Worm (Caenorhabditis elegans) whole organism, L1 larva: Measurements from ENCODE around the gene C05C8.7.

Experiments used
- C04F5.9 ChIP-seq: sonication (generic microtip); optimal IDR thresholded peaks from 2 replicates; lab custom pipeline; 2016; ENCODE audit warnings: missing genetic modification characterization, missing compliant biosample characterization
- C34B4.2 ChIP-seq: sonication (generic microtip); optimal IDR thresholded peaks from 2 replicates; lab custom pipeline; 2017; ENCODE audit warnings: mild to moderate bottlenecking, missing genetic modification characterization, missing compliant biosample characterization
- F16B12.6 ChIP-seq: fragments of 150-350 bp; optimal IDR thresholded peaks from 2 replicates; lab custom pipeline; 2014; ENCODE audit warnings: missing biosample characterization, missing genetic modification characterization
- aly-2 ChIP-seq: fragments of 150-350 bp; optimal IDR thresholded peaks from 2 replicates; lab custom pipeline; 2014; ENCODE audit warnings: missing biosample characterization, missing genetic modification characterization
- ama-1 ChIP-seq: fragments of 150-350 bp; optimal IDR thresholded peaks from 2 replicates; lab custom pipeline; 2014
- ceh-8 ChIP-seq: fragments of 200-800 bp; sonication (Bioruptor generic); optimal IDR thresholded peaks from 2 replicates; lab custom pipeline; 2018; ENCODE audit warnings: mild to moderate bottlenecking, missing genetic modification characterization, moderate library complexity, missing compliant biosample characterization
- ceh-88 ChIP-seq: fragments of 200-800 bp; sonication (Bioruptor generic); IDR thresholded peaks from 2 replicates; pipeline ENCODE4 v1.3.6; 2022; ENCODE audit warnings: missing genetic modification characterization, missing compliant biosample characterization
- ces-1 ChIP-seq: fragments of 150-350 bp; optimal IDR thresholded peaks from 2 replicates; lab custom pipeline; 2014; ENCODE audit warnings: missing biosample characterization, missing genetic modification reagents, missing genetic modification characterization
- efl-1 ChIP-seq, 4 experiments: fragments of 150-350 bp; optimal IDR thresholded peaks in 3 of 4; peaks in 1 of 4; 1 replicate in 1 of 4; 2 replicates in 3 of 4; lab custom pipeline; 2014; ENCODE audit warnings: missing biosample characterization in 2 of 4, missing genetic modification characterization in 2 of 4, missing genetic modification reagents in 2 of 4
- egl-27 ChIP-seq, 2 experiments: fragments of 150-350 bp in 1 of 2; sonication (generic microtip); optimal IDR thresholded peaks; 3 replicates each; lab custom pipeline; 2017 to 2018; ENCODE audit warnings: missing biosample characterization in 2 of 2, missing genetic modification characterization in 2 of 2, missing genetic modification reagents in 2 of 2
- elt-2 ChIP-seq: sonication (generic microtip); optimal IDR thresholded peaks from 2 replicates; lab custom pipeline; 2016; ENCODE audit warnings: missing genetic modification characterization, mild to moderate bottlenecking, inconsistent platforms, missing compliant biosample characterization, missing genetic modification reagents
- hlh-4 ChIP-seq: sonication (generic microtip); optimal IDR thresholded peaks from 2 replicates; lab custom pipeline; 2016; ENCODE audit warnings: mild to moderate bottlenecking, missing genetic modification characterization, missing compliant biosample characterization
- hpl-2 ChIP-seq: fragments of 150-350 bp; optimal IDR thresholded peaks from 2 replicates; lab custom pipeline; 2014; ENCODE audit warnings: missing biosample characterization, missing genetic modification reagents, missing genetic modification characterization
- isw-1 ChIP-seq: fragments of 200-800 bp; sonication (Bioruptor generic); IDR thresholded peaks from 2 replicates; pipeline ENCODE4 v1.3.6; 2022; ENCODE audit warnings: missing genetic modification characterization, missing compliant biosample characterization
- lin-14 ChIP-seq: fragments of 200-800 bp; sonication (Bioruptor generic); optimal IDR thresholded peaks from 2 replicates; lab custom pipeline; 2018; ENCODE audit warnings: mild to moderate bottlenecking, missing genetic modification characterization, moderate library complexity, missing compliant biosample characterization
- lin-35 ChIP-seq, 2 experiments: fragments of 150-350 bp; optimal IDR thresholded peaks; 2 replicates each; lab custom pipeline; 2014; ENCODE audit warnings: missing biosample characterization in 2 of 2, missing genetic modification characterization in 2 of 2, missing genetic modification reagents in 2 of 2
- lin-39 ChIP-seq: fragments of 150-350 bp; optimal IDR thresholded peaks from 2 replicates; lab custom pipeline; 2014; ENCODE audit warnings: missing biosample characterization, missing genetic modification reagents, missing genetic modification characterization
- mdl-1 ChIP-seq, 2 experiments: fragments of 150-350 bp; optimal IDR thresholded peaks; 2 replicates each; lab custom pipeline; 2014 to 2017; ENCODE audit warnings: missing biosample characterization in 2 of 2, missing genetic modification characterization in 2 of 2, inconsistent platforms in 1 of 2
- mef-2 ChIP-seq: fragments of 150-350 bp; optimal IDR thresholded peaks from 2 replicates; lab custom pipeline; 2014; ENCODE audit warnings: missing biosample characterization, missing genetic modification characterization
- nhr-11 ChIP-seq: fragments of 150-350 bp; optimal IDR thresholded peaks from 2 replicates; lab custom pipeline; 2014; ENCODE audit warnings: missing biosample characterization, missing genetic modification characterization
- nhr-19 ChIP-seq: fragments of 200-800 bp; sonication (Bioruptor generic); conservative IDR thresholded peaks from 2 replicates; pipeline ENCODE4 v1.3.6; 2022; ENCODE audit warnings: missing genetic modification characterization, missing compliant biosample characterization
- nhr-20 ChIP-seq: sonication (generic microtip); optimal IDR thresholded peaks from 2 replicates; lab custom pipeline; 2016; ENCODE audit warnings: mild to moderate bottlenecking, missing genetic modification characterization, missing compliant biosample characterization
- nhr-237 ChIP-seq: fragments of 150-350 bp; optimal IDR thresholded peaks from 2 replicates; lab custom pipeline; 2014; ENCODE audit warnings: missing biosample characterization, missing genetic modification characterization
- nhr-28 ChIP-seq: fragments of 150-350 bp; optimal IDR thresholded peaks from 2 replicates; lab custom pipeline; 2014; ENCODE audit warnings: missing biosample characterization, missing genetic modification characterization
- nhr-47 ChIP-seq: sonication (generic microtip); optimal IDR thresholded peaks from 2 replicates; lab custom pipeline; 2016; ENCODE audit warnings: mild to moderate bottlenecking, missing genetic modification characterization, moderate library complexity, missing compliant biosample characterization
- nhr-71 ChIP-seq: sonication (generic microtip); optimal IDR thresholded peaks from 2 replicates; lab custom pipeline; 2016; ENCODE audit warnings: mild to moderate bottlenecking, missing genetic modification characterization, moderate library complexity, missing compliant biosample characterization
- nhr-77 ChIP-seq: fragments of 150-350 bp; optimal IDR thresholded peaks from 2 replicates; lab custom pipeline; 2014; ENCODE audit warnings: missing biosample characterization, missing genetic modification characterization
- nhr-84 ChIP-seq: sonication (generic microtip); optimal IDR thresholded peaks from 2 replicates; lab custom pipeline; 2017; ENCODE audit warnings: missing biosample characterization, missing genetic modification characterization
- nhr-85 ChIP-seq: sonication (generic microtip); peaks from one replicate; lab custom pipeline; 2016; ENCODE audit warnings: missing genetic modification characterization, inconsistent platforms, missing compliant biosample characterization
- nhr-90 ChIP-seq: sonication (generic microtip); optimal IDR thresholded peaks from 2 replicates; lab custom pipeline; 2016; ENCODE audit warnings: mild to moderate bottlenecking, missing genetic modification characterization, missing compliant biosample characterization; ENCODE audit not compliant: poor library complexity
- pax-3 ChIP-seq: fragments of 200-800 bp; sonication (Bioruptor generic); optimal IDR thresholded peaks from 2 replicates; lab custom pipeline; 2018; ENCODE audit warnings: mild to moderate bottlenecking, missing genetic modification characterization, moderate library complexity, missing compliant biosample characterization
- rnt-1 ChIP-seq: sonication (generic microtip); optimal IDR thresholded peaks from 2 replicates; lab custom pipeline; 2016; ENCODE audit warnings: mild to moderate bottlenecking, missing genetic modification characterization, moderate library complexity, missing compliant biosample characterization
- snpc-4 ChIP-seq: fragments of 150-350 bp; optimal IDR thresholded peaks from 2 replicates; lab custom pipeline; 2014; ENCODE audit warnings: missing biosample characterization, missing genetic modification characterization
- snu-23 ChIP-seq: sonication (generic microtip); optimal IDR thresholded peaks from 2 replicates; lab custom pipeline; 2016; ENCODE audit warnings: missing genetic modification characterization, missing compliant biosample characterization
- sox-4 ChIP-seq: sonication (generic microtip); optimal IDR thresholded peaks from 2 replicates; lab custom pipeline; 2016; ENCODE audit warnings: missing genetic modification characterization, missing compliant biosample characterization
- sptf-1 ChIP-seq: fragments of 150-350 bp; optimal IDR thresholded peaks from 2 replicates; lab custom pipeline; 2014; ENCODE audit warnings: missing biosample characterization, missing genetic modification characterization
- tbx-2 ChIP-seq: sonication (generic microtip); optimal IDR thresholded peaks from 2 replicates; lab custom pipeline; 2016; ENCODE audit warnings: missing genetic modification characterization, missing compliant biosample characterization
- tlp-1 ChIP-seq: fragments of 150-350 bp; optimal IDR thresholded peaks from 2 replicates; lab custom pipeline; 2014; ENCODE audit warnings: missing biosample characterization, missing genetic modification characterization
- unc-62 ChIP-seq: fragments of 150-350 bp; optimal IDR thresholded peaks from 2 replicates; lab custom pipeline; 2014; ENCODE audit warnings: missing biosample characterization, missing genetic modification reagents, missing genetic modification characterization
- xbp-1 ChIP-seq: sonication (generic microtip); optimal IDR thresholded peaks from 2 replicates; lab custom pipeline; 2016; ENCODE audit warnings: missing genetic modification characterization, missing compliant biosample characterization
- zag-1 ChIP-seq: fragments of 150-350 bp; optimal IDR thresholded peaks from 2 replicates; lab custom pipeline; 2014; ENCODE audit warnings: missing biosample characterization, missing genetic modification characterization

Gene C05C8.7

DNA sequence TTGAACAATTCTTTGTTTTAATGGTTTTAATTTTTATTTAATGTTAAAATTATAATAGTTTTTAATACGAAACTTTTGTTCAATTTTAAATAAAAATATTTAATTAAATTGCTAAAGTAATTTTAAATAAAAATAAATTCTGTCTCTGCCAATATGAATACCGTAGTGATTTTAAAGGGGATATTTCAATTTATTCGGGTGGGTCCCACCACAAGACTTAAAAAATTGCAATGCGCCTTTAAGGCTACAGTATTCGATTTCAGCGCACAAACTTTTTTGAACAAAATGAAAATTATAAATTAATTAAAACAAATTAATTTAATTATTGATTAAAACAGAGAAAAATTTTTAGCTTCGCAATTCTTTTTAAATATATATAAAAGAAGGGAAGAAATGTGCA lies 47.8 kb downstream of the C05C8.7 start:
- no peak for TF ChIP-seq sptf-1 (tag; lab: Kevin White, UChicago)
- no peak for TF ChIP-seq ceh-8 (GFP tag; lab: Kevin White, UChicago)
- no peak for TF ChIP-seq snu-23 (GFP tag; lab: Kevin White, UChicago)
- no peak for TF ChIP-seq nhr-28 (tag; lab: Kevin White, UChicago)
- TF ChIP-seq nhr-20 (tag; lab: Kevin White, UChicago) = no peak
- TF ChIP-seq egl-27 (tag; optimal IDR thresholded peaks at IDR 0.05; lab: Kevin White, UChicago) = no peak
- no peak for TF ChIP-seq C04F5.9 (tag; lab: Kevin White, UChicago)
- TF ChIP-seq lin-35 (GFP tag; optimal IDR thresholded peaks at IDR 0.05; lab: Kevin White, UChicago) = no peak
- TF ChIP-seq tlp-1 (tag; lab: Kevin White, UChicago) = no peak
- TF ChIP-seq, all 84 proteins: peak for 0

DNA sequence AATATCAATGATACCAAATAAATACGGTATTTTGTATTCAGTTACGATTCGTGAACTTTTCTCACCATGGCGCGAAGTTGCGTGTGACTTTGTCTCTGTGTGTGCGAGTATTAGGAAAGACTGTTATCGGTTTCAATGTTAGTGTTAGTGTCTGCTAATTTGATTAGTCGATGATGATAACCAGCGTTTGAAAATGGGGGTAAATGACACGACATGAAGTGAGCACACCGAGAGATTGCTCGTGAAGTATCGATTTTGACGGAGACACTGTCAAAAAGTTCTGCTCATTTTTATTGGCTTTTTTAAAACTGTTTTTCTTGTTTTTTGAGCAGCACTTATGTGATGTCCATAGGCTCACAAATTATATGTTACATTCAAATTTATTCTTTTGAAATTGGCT lies 48.4 kb downstream of the C05C8.7 start:
- no peak for TF ChIP-seq isw-1 (GFP tag; lab: Robert Waterston, UW)
- TF ChIP-seq nhr-11 (tag; lab: Kevin White, UChicago) = no peak
- peak; percentile 13 for TF ChIP-seq nhr-90 (tag; lab: Kevin White, UChicago)
- no peak for TF ChIP-seq mef-2 (tag; lab: Kevin White, UChicago)
- no peak for TF ChIP-seq sox-4 (tag; lab: Kevin White, UChicago)
- TF ChIP-seq rnt-1 = no peak
- TF ChIP-seq mdl-1 (tag; optimal IDR thresholded peaks at IDR 0.05; lab: Kevin White, UChicago) = no peak
- TF ChIP-seq snu-23 (GFP tag; lab: Kevin White, UChicago) = peak; percentile 9
- TF ChIP-seq ama-1 = peak; percentile 81
- no peak for TF ChIP-seq hpl-2 (GFP tag; lab: Kevin White, UChicago)
- no peak for TF ChIP-seq nhr-28 (tag; lab: Kevin White, UChicago)
- no peak for TF ChIP-seq snpc-4 (tag; lab: Kevin White, UChicago)
- TF ChIP-seq lin-39 (tag; lab: Kevin White, UChicago) = no peak
- TF ChIP-seq elt-2 (tag; lab: Kevin White, UChicago) = peak; percentile 66
- peak; percentile 59 for TF ChIP-seq aly-2 (tag; lab: Kevin White, UChicago)
- TF ChIP-seq zag-1 (tag; lab: Kevin White, UChicago) = no peak
- no peak for TF ChIP-seq tbx-2 (tag; lab: Kevin White, UChicago)
- TF ChIP-seq nhr-237 = no peak
- no peak for TF ChIP-seq nhr-84 (tag; lab: Kevin White, UChicago)
- peak in 1 of 2 experiments; percentile 31 for TF ChIP-seq lin-35 (GFP tag; optimal IDR thresholded peaks at IDR 0.05; lab: Kevin White, UChicago)
- no peak for TF ChIP-seq unc-62 (GFP tag; lab: Kevin White, UChicago)
- peak; percentile 4 for TF ChIP-seq nhr-47 (tag; lab: Kevin White, UChicago)
- TF ChIP-seq nhr-77 = no peak
- no peak for TF ChIP-seq nhr-19 (GFP tag; lab: Robert Waterston, UW)
- no peak for TF ChIP-seq efl-1 (optimal IDR thresholded peaks at IDR 0.05; lab: Kevin White, UChicago)
- TF ChIP-seq efl-1 (GFP tag; optimal IDR thresholded peaks at IDR 0.05 in 1 of 2; lab: Kevin White, UChicago) = peak in 1 of 2 experiments; percentile 91
- no peak for TF ChIP-seq C34B4.2
- TF ChIP-seq hlh-4 (tag; lab: Kevin White, UChicago) = no peak
- TF ChIP-seq ces-1 (GFP tag; lab: Kevin White, UChicago) = no peak
- no peak for TF ChIP-seq lin-14 (GFP tag; lab: Kevin White, UChicago)
- TF ChIP-seq ceh-88 (GFP tag; lab: Robert Waterston, UW) = no peak
- TF ChIP-seq nhr-71 (tag; lab: Kevin White, UChicago) = peak; percentile 1
- no peak for TF ChIP-seq nhr-20 (tag; lab: Kevin White, UChicago)
- TF ChIP-seq pax-3 (tag; lab: Kevin White, UChicago) = peak; percentile 2
- TF ChIP-seq sptf-1 (tag; lab: Kevin White, UChicago) = no peak
- peak; percentile 45 for TF ChIP-seq nhr-85 (tag; lab: Kevin White, UChicago)
- TF ChIP-seq F16B12.6 (tag; lab: Kevin White, UChicago) = no peak
- TF ChIP-seq xbp-1 (tag; lab: Kevin White, UChicago) = no peak
